Fruit fly (Drosophila melanogaster): ENCODE data around the gene Taf12.

Gene Taf12

DNA sequence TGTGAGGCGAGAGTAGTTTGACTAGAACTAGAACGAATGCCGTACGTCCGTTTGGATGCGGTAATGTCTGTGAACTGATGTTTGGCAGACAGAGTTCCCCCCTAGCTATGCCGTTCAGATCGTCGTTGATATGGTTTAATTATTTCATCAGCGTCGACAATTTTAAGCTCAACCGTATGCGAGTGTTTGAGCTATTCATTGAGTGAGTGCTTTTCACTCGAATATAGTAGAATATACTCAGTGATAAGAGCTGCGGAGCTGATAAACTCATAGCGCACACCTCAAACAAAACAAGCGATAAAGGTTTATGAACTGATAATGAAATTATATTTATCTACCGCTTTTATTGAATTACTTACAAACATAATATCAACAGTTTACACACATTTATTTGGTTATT is 8.6 kb upstream of the Taf12 start, which contains the start of gene CG6834 (continued):
- no peak for TF ChIP-seq cato (GFP tag; optimal IDR thresholded peaks at IDR 0.05; ENCODE audit: borderline replicate concordance)
- TF ChIP-seq CG17385 (GFP tag; optimal IDR thresholded peaks at IDR 0.05) = no peak
- peak; percentile 54 for TF ChIP-seq odd (GFP tag; optimal IDR thresholded peaks at IDR 0.05)
- no peak for TF ChIP-seq nau (GFP tag; optimal IDR thresholded peaks at IDR 0.05)
- TF ChIP-seq CG2678 (tag; optimal IDR thresholded peaks at IDR 0.05) = peak; percentile 34
- no peak for TF ChIP-seq sim (GFP tag; IDR thresholded peaks at IDR 0.05)
- TF ChIP-seq mirr (GFP tag; optimal IDR thresholded peaks at IDR 0.05) = peak; percentile 76
- no peak for TF ChIP-seq CG6854 (GFP tag; optimal IDR thresholded peaks at IDR 0.05)
- TF ChIP-seq ATbp (GFP tag; optimal IDR thresholded peaks at IDR 0.05) = peak; percentile 1
- TF ChIP-seq CrebB (tag; optimal IDR thresholded peaks at IDR 0.05) = peak; percentile 62
- TF ChIP-seq ro (GFP tag; IDR thresholded peaks at IDR 0.05) = no peak
- no peak for TF ChIP-seq Atf6 (GFP tag; IDR thresholded peaks at IDR 0.05)
- TF ChIP-seq exex (tag; optimal IDR thresholded peaks at IDR 0.05) = peak; percentile 85
- TF ChIP-seq CG17612 (GFP tag; IDR thresholded peaks at IDR 0.05) = no peak
- no peak for TF ChIP-seq CG15479 (GFP tag; optimal IDR thresholded peaks at IDR 0.05)
- TF ChIP-seq CG12219 (GFP tag; optimal IDR thresholded peaks at IDR 0.05) = peak; percentile 28
- TF ChIP-seq stwl (tag; optimal IDR thresholded peaks at IDR 0.05) = no peak
- peak; percentile 38 for TF ChIP-seq sd (tag; optimal IDR thresholded peaks at IDR 0.05)
- TF ChIP-seq Nf-YC (tag; optimal IDR thresholded peaks at IDR 0.05) = peak; percentile 34
- TF ChIP-seq wek (GFP tag; optimal IDR thresholded peaks at IDR 0.05) = peak; percentile 46
- no peak for TF ChIP-seq nom (GFP tag; optimal IDR thresholded peaks at IDR 0.05)
- peak in 1 of 2 experiments; percentile 45 for TF ChIP-seq eve (GFP tag; optimal IDR thresholded peaks at IDR 0.05)
- TF ChIP-seq nerfin-1 (tag; optimal IDR thresholded peaks at IDR 0.05) = peak; percentile 40
- peak; percentile 33 for TF ChIP-seq sens (GFP tag)
- no peak for TF ChIP-seq wdn (GFP tag; IDR thresholded peaks at IDR 0.05)
- TF ChIP-seq CG34376 (GFP tag; optimal IDR thresholded peaks at IDR 0.05) = peak; percentile 74
- peak; percentile 20 for TF ChIP-seq unpg (GFP tag; optimal IDR thresholded peaks at IDR 0.05)

DNA sequence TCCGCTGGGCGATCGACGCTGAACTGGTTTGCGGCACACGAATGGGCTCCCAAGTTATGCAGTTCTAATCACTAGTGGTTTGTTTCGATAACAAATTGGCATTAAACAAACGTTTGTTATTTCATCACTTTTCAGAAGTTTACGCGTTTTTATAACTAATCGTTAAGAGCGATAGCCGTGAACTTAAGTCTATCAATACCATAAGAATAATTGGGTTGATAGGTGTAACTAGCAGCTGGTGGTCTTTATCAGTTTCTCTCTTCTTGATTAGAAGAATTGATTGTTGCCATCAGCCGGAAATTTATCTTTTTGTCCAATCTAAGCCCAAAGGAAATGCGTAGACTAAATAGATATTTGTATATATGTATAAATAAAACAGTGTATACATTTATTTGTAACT is 4.8 kb upstream of the Taf12 start, which contains the start of gene CG6830:
Gene CG6830 (minus strand): TSS at position 27 of the 400 bp plus-strand sequence.
- TF ChIP-seq sug (tag; optimal IDR thresholded peaks at IDR 0.05) (peak; percentile 87), grn (GFP tag; optimal IDR thresholded peaks at IDR 0.05) (peak; percentile 12), Spps (tag; optimal IDR thresholded peaks at IDR 0.05) (no peak), Pdp1 (GFP tag; optimal IDR thresholded peaks at IDR 0.05) (peak in 1 of 2 experiments; percentile 4), CG10543 (GFP tag; optimal IDR thresholded peaks at IDR 0.05) (no peak), exex (tag; optimal IDR thresholded peaks at IDR 0.05) (peak; percentile 62), CG32532 (GFP tag; IDR thresholded peaks at IDR 0.05) (no peak), zf30C (GFP tag; optimal IDR thresholded peaks at IDR 0.05) (no peak)

DNA sequence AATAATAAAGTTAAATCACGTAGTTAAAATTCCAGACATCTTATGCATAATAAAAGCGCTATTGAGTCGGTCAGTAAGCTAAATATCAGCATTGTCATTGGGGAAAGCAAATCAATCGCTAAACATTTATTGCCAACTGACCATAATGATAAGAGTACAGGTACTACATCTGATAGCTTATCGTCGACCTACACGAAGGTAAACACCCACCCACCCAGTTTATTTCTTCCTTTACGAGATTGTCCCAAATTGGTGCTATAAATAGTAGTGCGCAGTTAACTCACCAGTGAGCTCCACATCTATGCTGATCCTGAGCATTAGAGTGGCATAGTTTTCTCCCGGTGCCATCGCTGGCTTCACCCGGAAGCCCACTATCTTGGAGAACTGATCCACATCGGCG is 4.2 kb upstream of the Taf12 start:
- peak; percentile 10 for TF ChIP-seq CG12071 (GFP tag; optimal IDR thresholded peaks at IDR 0.05)
- TF ChIP-seq CG43689 (GFP tag; IDR thresholded peaks at IDR 0.05) = no peak
- TF ChIP-seq CG34376 (GFP tag; optimal IDR thresholded peaks at IDR 0.05) = peak; percentile 37
- no peak for TF ChIP-seq Drgx (GFP tag; IDR thresholded peaks at IDR 0.05)
- no peak for TF ChIP-seq NC2β (GFP tag; optimal IDR thresholded peaks at IDR 0.05)
- TF ChIP-seq bsh (GFP tag; optimal IDR thresholded peaks at IDR 0.05) = no peak
- TF ChIP-seq Nf-YC (tag; optimal IDR thresholded peaks at IDR 0.05) = no peak
- TF ChIP-seq CG6791 (GFP tag; IDR thresholded peaks at IDR 0.05; ENCODE audit: partially characterized antibody) = no peak
- no peak for TF ChIP-seq CG13287 (GFP tag; IDR thresholded peaks at IDR 0.05; ENCODE audit: partially characterized antibody)
- TF ChIP-seq Med (GFP tag) = peak; percentile 2
- TF ChIP-seq h (optimal IDR thresholded peaks at IDR 0.05) = no peak
- TF ChIP-seq ERR (GFP tag; optimal IDR thresholded peaks at IDR 0.05) = no peak
- TF ChIP-seq CG1602 (GFP tag; optimal IDR thresholded peaks at IDR 0.05) = no peak
- no peak for TF ChIP-seq CG14441 (GFP tag; IDR thresholded peaks at IDR 0.05)
- peak; percentile 51 for TF ChIP-seq GATAe (GFP tag; conservative IDR thresholded peaks at IDR 0.05)
- TF ChIP-seq CG7556 (GFP tag; optimal IDR thresholded peaks at IDR 0.05) = no peak
- TF ChIP-seq Doc2 (GFP tag; IDR thresholded peaks at IDR 0.05) = no peak
- no peak for TF ChIP-seq Adf1 (GFP tag; IDR thresholded peaks at IDR 0.05)

Data from whole organism, embryonic.